Fruit fly (Drosophila melanogaster): ENCODE data around the gene Fancm.

Gene Fancm

DNA sequence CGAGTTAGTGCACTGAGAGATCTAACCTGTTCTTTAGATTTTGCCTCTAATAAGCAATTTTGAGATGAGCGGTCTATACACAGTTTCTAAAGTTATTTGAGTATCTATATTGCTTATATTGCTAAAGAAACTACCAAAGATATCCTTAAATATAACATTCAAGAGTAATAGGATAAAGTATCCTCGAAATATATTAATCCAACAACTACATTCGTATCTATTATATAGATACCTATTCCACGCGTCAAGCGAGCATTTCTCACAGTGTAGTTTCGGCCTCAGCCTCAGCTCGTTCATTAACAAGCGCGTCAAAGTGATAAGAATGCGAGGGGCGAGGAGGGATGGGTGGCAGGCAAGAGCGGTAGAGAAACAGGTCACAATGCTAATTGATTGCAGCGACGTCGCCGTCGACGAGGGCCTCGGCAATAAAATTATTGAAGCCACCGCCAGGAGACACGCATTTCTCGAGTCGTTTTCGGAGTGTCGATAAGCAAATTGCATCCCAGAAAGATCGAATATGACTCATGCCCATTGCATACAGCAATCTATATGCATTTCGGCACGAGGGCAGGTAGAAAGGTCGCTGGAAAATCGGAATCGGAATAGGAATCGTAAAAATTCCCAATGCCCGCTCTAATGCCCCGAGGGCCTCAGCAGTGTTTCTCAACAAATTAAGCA lies 11.6 kb downstream of the Fancm start (continued):
- no peak for TF ChIP-seq Dfd (GFP tag; optimal IDR thresholded peaks at IDR 0.05)
- TF ChIP-seq ap (GFP tag; IDR thresholded peaks at IDR 0.05), result no peak
- no peak for TF ChIP-seq zfh2 (GFP tag; optimal IDR thresholded peaks at IDR 0.05)
- peak; percentile 16 for TF ChIP-seq Side (GFP tag; optimal IDR thresholded peaks at IDR 0.05)
- TF ChIP-seq Pdp1 (GFP tag; optimal IDR thresholded peaks at IDR 0.05), result peak; percentile 23 to 53
- peak in 1 of 2 experiments; percentile 26 for TF ChIP-seq Eip74EF (GFP tag; optimal IDR thresholded peaks at IDR 0.05)
- TF ChIP-seq CG12391 (tag; optimal IDR thresholded peaks at IDR 0.05), result peak; percentile 26
- peak; percentile 34 for TF ChIP-seq btn (GFP tag; optimal IDR thresholded peaks at IDR 0.05)
- no peak for TF ChIP-seq nom (GFP tag; optimal IDR thresholded peaks at IDR 0.05)
- peak in 1 of 2 experiments; percentile 50 for TF ChIP-seq tll (GFP tag; optimal IDR thresholded peaks at IDR 0.05)
- no peak for TF ChIP-seq pita (GFP tag; optimal IDR thresholded peaks at IDR 0.05)
- no peak for TF ChIP-seq CG11247 (GFP tag; IDR thresholded peaks at IDR 0.05)
- TF ChIP-seq CG4424 (GFP tag; optimal IDR thresholded peaks at IDR 0.05), result peak; percentile 37
- no peak for TF ChIP-seq Usf (GFP tag; optimal IDR thresholded peaks at IDR 0.05)
- TF ChIP-seq CG12071 (GFP tag; optimal IDR thresholded peaks at IDR 0.05), result peak; percentile 15
- TF ChIP-seq Myb (GFP tag; optimal IDR thresholded peaks at IDR 0.05), result no peak
- no peak for TF ChIP-seq CG30431 (GFP tag; optimal IDR thresholded peaks at IDR 0.05)
- TF ChIP-seq CG10274 (GFP tag; optimal IDR thresholded peaks at IDR 0.05), result no peak
- TF ChIP-seq so (GFP tag; IDR thresholded peaks at IDR 0.05), result no peak
- TF ChIP-seq CG14710 (tag; optimal IDR thresholded peaks at IDR 0.05), result peak; percentile 57
- TF ChIP-seq CG13123 (GFP tag; optimal IDR thresholded peaks at IDR 0.05), result no peak
- no peak for TF ChIP-seq insv (GFP tag; optimal IDR thresholded peaks at IDR 0.05)
- TF ChIP-seq BtbVII (GFP tag; optimal IDR thresholded peaks at IDR 0.05), result no peak
- no peak for TF ChIP-seq TFAM (GFP tag; optimal IDR thresholded peaks at IDR 0.05)
- TF ChIP-seq CG8359 (GFP tag; optimal IDR thresholded peaks at IDR 0.05; ENCODE audit: borderline replicate concordance), result no peak
- no peak for TF ChIP-seq ERR (GFP tag; optimal IDR thresholded peaks at IDR 0.05)
- no peak for TF ChIP-seq Mad (GFP tag; optimal IDR thresholded peaks at IDR 0.05)
- TF ChIP-seq Fer1 (GFP tag; optimal IDR thresholded peaks at IDR 0.05), result no peak
- peak; percentile 24 for TF ChIP-seq CG16863 (GFP tag; optimal IDR thresholded peaks at IDR 0.05)
- TF ChIP-seq Mes4 (GFP tag; optimal IDR thresholded peaks at IDR 0.05), result no peak
- TF ChIP-seq Trl (optimal IDR thresholded peaks at IDR 0.05), result no peak
- TF ChIP-seq Trl (GFP tag; optimal IDR thresholded peaks at IDR 0.05), result no peak
- TF ChIP-seq vfl (GFP tag; optimal IDR thresholded peaks at IDR 0.05), result no peak
- no peak for TF ChIP-seq oc (tag; optimal IDR thresholded peaks at IDR 0.05)
- peak; percentile 79 for TF ChIP-seq CG18262 (tag; optimal IDR thresholded peaks at IDR 0.05)
- TF ChIP-seq fru (optimal IDR thresholded peaks at IDR 0.05), result no peak
- TF ChIP-seq Optix (GFP tag; IDR thresholded peaks at IDR 0.05), result no peak
- no peak for TF ChIP-seq caup (GFP tag; optimal IDR thresholded peaks at IDR 0.05; ENCODE audit: severe bottlenecking)
- peak; percentile 15 for TF ChIP-seq tap (tag; optimal IDR thresholded peaks at IDR 0.05)
- no peak for TF ChIP-seq br (optimal IDR thresholded peaks at IDR 0.05)
- peak; percentile 57 for TF ChIP-seq CG13424 (tag; optimal IDR thresholded peaks at IDR 0.05)

Data from whole organism, embryonic.